Fruit fly (Drosophila melanogaster): ENCODE data around the gene Phf5a.

- TF ChIP-seq Sin3A (optimal IDR thresholded peaks at IDR 0.05) = no peak
- no peak for TF ChIP-seq insv (optimal IDR thresholded peaks at IDR 0.05)
Measured at dm6 chr2L:6539623-6540381, 49.2 kb upstream of the Phf5a start.

Data from Kc167 (cell line).